Fruit fly (Drosophila melanogaster) whole organism, prepupa: ENCODE data around the gene car.

Experiments used
- Blimp-1 ChIP-seq: fragments of 200-800 bp; sonication (Bioruptor generic); optimal IDR thresholded peaks from 3 replicates; lab custom pipeline; 2017; ENCODE audit warnings: missing biosample characterization, missing genetic modification characterization, mild to moderate bottlenecking, moderate library complexity, missing genetic modification reagents
- CG10631 ChIP-seq: fragments of 200-800 bp; sonication (Bioruptor generic); optimal IDR thresholded peaks from 2 replicates; lab custom pipeline; 2016; ENCODE audit warnings: missing biosample characterization, missing genetic modification characterization
- CG10669 ChIP-seq: fragments of 200-800 bp; sonication (Bioruptor generic); optimal IDR thresholded peaks from 3 replicates; lab custom pipeline; 2018; ENCODE audit warnings: missing biosample characterization, mild to moderate bottlenecking, missing genetic modification characterization, moderate library complexity
- CG11294 ChIP-seq: fragments of 200-800 bp; sonication (Bioruptor generic); IDR thresholded peaks from 2 replicates; pipeline ENCODE4 v1.3.6; 2022; ENCODE audit warnings: missing biosample characterization, missing genetic modification characterization
- CG11762 ChIP-seq: fragments of 200-800 bp; sonication (Bioruptor generic); optimal IDR thresholded peaks from 3 replicates; lab custom pipeline; 2016; ENCODE audit warnings: missing biosample characterization, missing genetic modification characterization; ENCODE audit not compliant: insufficient read depth
- CG1621 ChIP-seq: fragments of 200-800 bp; sonication (Bioruptor generic); optimal IDR thresholded peaks from 3 replicates; lab custom pipeline; 2018; ENCODE audit warnings: missing biosample characterization, mild to moderate bottlenecking, missing genetic modification characterization
- CG32006 ChIP-seq: fragments of 200-800 bp; sonication (Bioruptor generic); optimal IDR thresholded peaks from 3 replicates; lab custom pipeline; 2017; ENCODE audit warnings: missing biosample characterization, mild to moderate bottlenecking, missing genetic modification characterization
- CG3919 ChIP-seq: fragments of 200-800 bp; sonication (Bioruptor generic); optimal IDR thresholded peaks from 3 replicates; lab custom pipeline; 2016; ENCODE audit warnings: missing biosample characterization, missing genetic modification characterization
- CG4318 ChIP-seq: fragments of 200-800 bp; sonication (Bioruptor generic); optimal IDR thresholded peaks from 3 replicates; lab custom pipeline; 2017; ENCODE audit warnings: missing biosample characterization, mild to moderate bottlenecking, missing genetic modification characterization
- CG6792 ChIP-seq: fragments of 200-800 bp; sonication (Bioruptor generic); optimal IDR thresholded peaks from 3 replicates; lab custom pipeline; 2016; ENCODE audit warnings: missing biosample characterization, missing genetic modification characterization
- CG6808 ChIP-seq: fragments of 200-800 bp; sonication (Bioruptor generic); optimal IDR thresholded peaks from 3 replicates; lab custom pipeline; 2017; ENCODE audit warnings: missing biosample characterization, missing genetic modification characterization, mild to moderate bottlenecking, moderate library complexity, missing genetic modification reagents
- CG8632 ChIP-seq: fragments of 200-800 bp; sonication (Bioruptor generic); optimal IDR thresholded peaks from 3 replicates; lab custom pipeline; 2016; ENCODE audit warnings: missing biosample characterization, missing genetic modification characterization
- CG9139 ChIP-seq: fragments of 200-800 bp; sonication (Bioruptor generic); optimal IDR thresholded peaks from 3 replicates; lab custom pipeline; 2017; ENCODE audit warnings: missing biosample characterization, mild to moderate bottlenecking, missing genetic modification characterization
- Eip75B ChIP-seq: fragments of 200-800 bp; sonication (Bioruptor generic); optimal IDR thresholded peaks from 3 replicates; lab custom pipeline; 2016; ENCODE audit warnings: missing biosample characterization, missing genetic modification characterization
- Eip78C ChIP-seq: fragments of 200-800 bp; sonication (Bioruptor generic); peaks from one replicate; lab custom pipeline; 2016; ENCODE audit warnings: missing biosample characterization, missing genetic modification characterization
- Eip93F ChIP-seq: fragments of 200-800 bp; sonication (Bioruptor generic); optimal IDR thresholded peaks from 2 replicates; lab custom pipeline; 2016; ENCODE audit warnings: missing biosample characterization, mild to moderate bottlenecking, missing genetic modification characterization
- Ets96B ChIP-seq: fragments of 200-800 bp; optimal IDR thresholded peaks from 2 replicates; lab custom pipeline; 2019; ENCODE audit warnings: missing biosample characterization, mild to moderate bottlenecking, missing genetic modification characterization, moderate library complexity
- Gug ChIP-seq: fragments of 200-800 bp; sonication (Bioruptor generic); IDR thresholded peaks from 2 replicates; pipeline ENCODE4 v1.3.6; 2022; ENCODE audit warnings: missing biosample characterization, missing genetic modification characterization
- Hr38 ChIP-seq: sonication (Bioruptor generic); optimal IDR thresholded peaks from 2 replicates; lab custom pipeline; 2016; ENCODE audit warnings: missing biosample characterization, missing genetic modification characterization
- Hr39 ChIP-seq: fragments of 200-800 bp; sonication (Bioruptor generic); optimal IDR thresholded peaks from 2 replicates; lab custom pipeline; 2016; ENCODE audit warnings: missing biosample characterization, missing genetic modification characterization
- Hr4 ChIP-seq: fragments of 200-800 bp; sonication (Bioruptor generic); optimal IDR thresholded peaks from 3 replicates; lab custom pipeline; 2016; ENCODE audit warnings: missing biosample characterization, missing genetic modification characterization
- Lpt ChIP-seq: fragments of 200-800 bp; sonication (Bioruptor generic); optimal IDR thresholded peaks from 3 replicates; lab custom pipeline; 2016; ENCODE audit warnings: missing biosample characterization, missing genetic modification characterization
- Smox ChIP-seq: fragments of 200-800 bp; sonication (Bioruptor generic); optimal IDR thresholded peaks from 3 replicates; lab custom pipeline; 2016; ENCODE audit warnings: missing biosample characterization, missing genetic modification characterization
- Sox102F ChIP-seq: fragments of 200-800 bp; sonication (Bioruptor generic); optimal IDR thresholded peaks from 2 replicates; lab custom pipeline; 2016; ENCODE audit warnings: missing biosample characterization, mild to moderate bottlenecking, missing genetic modification characterization
- Sox14 ChIP-seq: fragments of 200-800 bp; sonication (Bioruptor generic); optimal IDR thresholded peaks from 3 replicates; lab custom pipeline; 2016; ENCODE audit warnings: missing biosample characterization, missing genetic modification characterization
- Sox15 ChIP-seq: fragments of 200-800 bp; sonication (Bioruptor generic); optimal IDR thresholded peaks from 3 replicates; lab custom pipeline; 2016; ENCODE audit warnings: missing biosample characterization, missing genetic modification characterization
- achi ChIP-seq: fragments of 200-800 bp; sonication (Bioruptor generic); optimal IDR thresholded peaks from 3 replicates; lab custom pipeline; 2016; ENCODE audit warnings: missing biosample characterization, missing genetic modification characterization
- acj6 ChIP-seq: fragments of 200-800 bp; sonication (Bioruptor generic); optimal IDR thresholded peaks from 3 replicates; lab custom pipeline; 2016; ENCODE audit warnings: missing biosample characterization, missing genetic modification characterization
- cyc ChIP-seq: fragments of 200-800 bp; sonication (Bioruptor generic); optimal IDR thresholded peaks from 3 replicates; lab custom pipeline; 2016; ENCODE audit warnings: missing biosample characterization, missing genetic modification characterization
- dac ChIP-seq: fragments of 200-800 bp; sonication (Bioruptor generic); optimal IDR thresholded peaks from 2 replicates; lab custom pipeline; 2017; ENCODE audit warnings: missing biosample characterization, mild to moderate bottlenecking, missing genetic modification characterization
- dsx ChIP-seq: fragments of 200-800 bp; optimal IDR thresholded peaks from 3 replicates; lab custom pipeline; 2019; ENCODE audit warnings: missing biosample characterization, mild to moderate bottlenecking, missing genetic modification characterization, moderate library complexity; ENCODE audit not compliant: poor library complexity, severe bottlenecking
- eg ChIP-seq: fragments of 200-800 bp; sonication (Bioruptor generic); IDR thresholded peaks from 3 replicates; pipeline ENCODE4 v1.3.6; 2022; ENCODE audit warnings: missing biosample characterization, missing genetic modification characterization
- esn ChIP-seq: fragments of 200-800 bp; sonication (Bioruptor generic); optimal IDR thresholded peaks from 2 replicates; lab custom pipeline; 2016; ENCODE audit warnings: missing biosample characterization, mild to moderate bottlenecking, missing genetic modification characterization, moderate library complexity
- fd59A ChIP-seq: fragments of 200-800 bp; sonication (Bioruptor generic); optimal IDR thresholded peaks from 2 replicates; lab custom pipeline; 2017; ENCODE audit warnings: missing biosample characterization, mild to moderate bottlenecking, missing genetic modification characterization, missing genetic modification reagents
- fkh ChIP-seq: fragments of 200-800 bp; sonication (Bioruptor generic); optimal IDR thresholded peaks from 3 replicates; lab custom pipeline; 2017; ENCODE audit warnings: missing biosample characterization, mild to moderate bottlenecking, missing genetic modification characterization, moderate library complexity
- net ChIP-seq: fragments of 200-800 bp; sonication (Bioruptor generic); optimal IDR thresholded peaks from 3 replicates; lab custom pipeline; 2016; ENCODE audit warnings: missing biosample characterization, missing genetic modification characterization
- pdm3 ChIP-seq: fragments of 200-800 bp; sonication (Bioruptor generic); optimal IDR thresholded peaks from 3 replicates; lab custom pipeline; 2016; ENCODE audit warnings: missing biosample characterization, missing genetic modification characterization
- salr ChIP-seq, 2 experiments: fragments of 200-800 bp; sonication (Bioruptor generic); optimal IDR thresholded peaks; 3 replicates each; lab custom pipeline; 2016 to 2018; ENCODE audit warnings: missing biosample characterization in 2 of 2, missing genetic modification characterization in 2 of 2, mild to moderate bottlenecking in 1 of 2
- spab ChIP-seq: fragments of 200-800 bp; sonication (Bioruptor generic); optimal IDR thresholded peaks from 2 replicates; lab custom pipeline; 2017; ENCODE audit warnings: missing biosample characterization, mild to moderate bottlenecking, missing genetic modification characterization, missing genetic modification reagents
- svp ChIP-seq: fragments of 200-800 bp; sonication (Bioruptor generic); peaks from one replicate; lab custom pipeline; 2016; ENCODE audit warnings: missing biosample characterization, missing genetic modification characterization

car gene

dm6 chrX:19585142-19585541, 19.3 kb downstream of the car start:
- TF ChIP-seq dac (GFP tag; lab: Kevin White, UChicago) (no peak), CG9139 (GFP tag; lab: Kevin White, UChicago) (no peak), CG10669 (GFP tag; lab: Kevin White, UChicago) (no peak), dsx (no peak), Ets96B (tag; lab: Kevin White, UChicago) (no peak), net (GFP tag; lab: Kevin White, UChicago) (no peak), Eip93F (no peak), spab (GFP tag; lab: Kevin White, UChicago) (no peak), CG6808 (no peak), CG8632 (GFP tag; lab: Kevin White, UChicago) (no peak), CG4318 (no peak), fd59A (GFP tag; lab: Kevin White, UChicago) (no peak)

dm6 chrX:19590070-19590469, 24.3 kb downstream of the car start, which contains the start of gene CG14219:
Gene CG14219, minus strand, starts transcription at chrX:19590170.
- TF ChIP-seq CG11294 (GFP tag; lab: Robert Waterston, UW) = no peak

- no peak for TF ChIP-seq esn (GFP tag; lab: Kevin White, UChicago)
- no peak for TF ChIP-seq net (GFP tag; lab: Kevin White, UChicago)
- TF ChIP-seq Sox102F = no peak
- TF ChIP-seq acj6 (GFP tag; lab: Kevin White, UChicago) = no peak
- no peak for TF ChIP-seq spab (GFP tag; lab: Kevin White, UChicago)
- no peak for TF ChIP-seq Hr39
- TF ChIP-seq CG10669 (GFP tag; lab: Kevin White, UChicago) = no peak
- TF ChIP-seq CG3919 (GFP tag; lab: Kevin White, UChicago) = no peak
- no peak for TF ChIP-seq CG11294 (GFP tag; lab: Robert Waterston, UW)
- no peak for TF ChIP-seq pdm3
- TF ChIP-seq CG1621 (tag; lab: Kevin White, UChicago) = no peak
- TF ChIP-seq CG6792 (GFP tag; lab: Kevin White, UChicago) = no peak
- TF ChIP-seq fd59A (GFP tag; lab: Kevin White, UChicago) = no peak
- TF ChIP-seq salr (GFP tag; optimal IDR thresholded peaks at IDR 0.05; lab: Kevin White, UChicago) = no peak
- no peak for TF ChIP-seq Smox (GFP tag; lab: Kevin White, UChicago)
- TF ChIP-seq cyc (GFP tag; lab: Kevin White, UChicago) = no peak
Observed at dm6 chrX:19590579-19590978, 24.8 kb downstream of the car start.

dm6 chrX:19592309-19592708, 26.5 kb downstream of the car start, which contains the start of gene CG14205:
Gene CG14205, plus strand, starts transcription at chrX:19592609.
- TF ChIP-seq Lpt (GFP tag; lab: Kevin White, UChicago) (no peak), achi (GFP tag; lab: Kevin White, UChicago) (no peak), CG6792 (GFP tag; lab: Kevin White, UChicago) (no peak), eg (GFP tag; lab: Robert Waterston, UW) (no peak), Eip75B (GFP tag; lab: Kevin White, UChicago) (no peak), svp (no peak), Blimp-1 (GFP tag; lab: Kevin White, UChicago) (no peak), Sox14 (no peak), fd59A (GFP tag; lab: Kevin White, UChicago) (no peak), fkh (GFP tag; lab: Kevin White, UChicago) (no peak)

- no peak for TF ChIP-seq fkh (GFP tag; lab: Kevin White, UChicago)
- no peak for TF ChIP-seq CG11762 (GFP tag; lab: Kevin White, UChicago)
- TF ChIP-seq Hr4 (GFP tag; lab: Kevin White, UChicago) = no peak
- no peak for TF ChIP-seq CG32006 (GFP tag; lab: Kevin White, UChicago)
- no peak for TF ChIP-seq Gug (GFP tag; lab: Robert Waterston, UW)
- TF ChIP-seq Sox15 (GFP tag; lab: Kevin White, UChicago) = no peak
- TF ChIP-seq CG10669 (GFP tag; lab: Kevin White, UChicago) = no peak
- no peak for TF ChIP-seq Smox (GFP tag; lab: Kevin White, UChicago)
- no peak for TF ChIP-seq Eip78C
- no peak for TF ChIP-seq esn (GFP tag; lab: Kevin White, UChicago)
- no peak for TF ChIP-seq acj6 (GFP tag; lab: Kevin White, UChicago)
- no peak for TF ChIP-seq CG11294 (GFP tag; lab: Robert Waterston, UW)
- TF ChIP-seq Hr38 (GFP tag; lab: Kevin White, UChicago) = no peak
- TF ChIP-seq pdm3 = no peak
- no peak for TF ChIP-seq CG9139 (GFP tag; lab: Kevin White, UChicago)
- no peak for TF ChIP-seq CG6792 (GFP tag; lab: Kevin White, UChicago)
- no peak for TF ChIP-seq svp
- no peak for TF ChIP-seq CG10631 (GFP tag; lab: Kevin White, UChicago)
- no peak for TF ChIP-seq CG6808
- no peak for TF ChIP-seq CG8632 (GFP tag; lab: Kevin White, UChicago)
Observed at dm6 chrX:19595862-19596261, 30.0 kb downstream of the car start.
